Worm (Caenorhabditis elegans) whole organism, L2 larva: ENCODE measurements around the gene F19G12.8.
A peak's percentile ranks its signal among the peaks of the same experiment; 100 is the strongest.

Source experiments
- C34F6.9 ChIP-seq: fragments of 150-350 bp; optimal IDR thresholded peaks from 2 replicates; lab custom pipeline; 2014; ENCODE audit warnings: missing biosample characterization, missing genetic modification characterization
- F13H6.1 ChIP-seq: sonication (generic microtip); optimal IDR thresholded peaks from 2 replicates; lab custom pipeline; 2016; ENCODE audit warnings: missing genetic modification characterization, missing compliant biosample characterization
- R02D3.7 ChIP-seq: fragments of 150-350 bp; optimal IDR thresholded peaks from 2 replicates; lab custom pipeline; 2014; ENCODE audit warnings: missing biosample characterization, missing genetic modification characterization
- Y55F3AM.14 ChIP-seq: fragments of 200-800 bp; sonication (Bioruptor generic); optimal IDR thresholded peaks from 2 replicates; lab custom pipeline; 2018; ENCODE audit warnings: mild to moderate bottlenecking, missing genetic modification characterization, missing compliant biosample characterization
- ZK546.5 ChIP-seq: sonication (generic microtip); optimal IDR thresholded peaks from 2 replicates; lab custom pipeline; 2017; ENCODE audit warnings: missing biosample characterization, missing genetic modification characterization
- alr-1 ChIP-seq: fragments of 150-350 bp; optimal IDR thresholded peaks from 2 replicates; lab custom pipeline; 2014; ENCODE audit warnings: missing biosample characterization, missing genetic modification characterization
- aly-2 ChIP-seq: fragments of 150-350 bp; optimal IDR thresholded peaks from 2 replicates; lab custom pipeline; 2014; ENCODE audit warnings: missing biosample characterization, missing genetic modification characterization
- ama-1 ChIP-seq: fragments of 150-350 bp; optimal IDR thresholded peaks from 2 replicates; lab custom pipeline; 2018; ENCODE audit warnings: inconsistent platforms
- blmp-1 ChIP-seq: sonication (generic microtip); optimal IDR thresholded peaks from 2 replicates; lab custom pipeline; 2017; ENCODE audit warnings: missing genetic modification characterization, mild to moderate bottlenecking, missing compliant biosample characterization, antibody characterized with exemption, moderate library complexity; ENCODE audit not compliant: insufficient read depth
- ceh-16 ChIP-seq: fragments of 150-350 bp; optimal IDR thresholded peaks from 2 replicates; lab custom pipeline; 2014; ENCODE audit warnings: missing biosample characterization, missing genetic modification characterization
- ceh-82 ChIP-seq: fragments of 150-350 bp; optimal IDR thresholded peaks from 2 replicates; lab custom pipeline; 2014; ENCODE audit warnings: missing biosample characterization, missing genetic modification characterization
- crh-2 ChIP-seq: sonication (generic microtip); optimal IDR thresholded peaks from 2 replicates; lab custom pipeline; 2017; ENCODE audit warnings: missing biosample characterization, missing genetic modification characterization
- dmd-4 ChIP-seq: sonication (generic microtip); optimal IDR thresholded peaks from 2 replicates; lab custom pipeline; 2017; ENCODE audit warnings: missing biosample characterization, missing genetic modification characterization
- egl-27 ChIP-seq: sonication (generic microtip); optimal IDR thresholded peaks from 3 replicates; lab custom pipeline; 2017; ENCODE audit warnings: missing biosample characterization, missing genetic modification reagents, missing genetic modification characterization
- elt-1 ChIP-seq: fragments of 150-350 bp; optimal IDR thresholded peaks from 2 replicates; lab custom pipeline; 2014; ENCODE audit warnings: missing biosample characterization, missing genetic modification characterization
- elt-3 ChIP-seq: sonication (generic microtip); optimal IDR thresholded peaks from 2 replicates; lab custom pipeline; 2017; ENCODE audit warnings: missing biosample characterization, missing genetic modification characterization
- fos-1 ChIP-seq: fragments of 150-350 bp; optimal IDR thresholded peaks from 2 replicates; lab custom pipeline; 2014; ENCODE audit warnings: missing biosample characterization, missing genetic modification characterization
- gmeb-1 ChIP-seq: fragments of 150-350 bp; optimal IDR thresholded peaks from 2 replicates; lab custom pipeline; 2014; ENCODE audit warnings: missing biosample characterization, missing genetic modification characterization
- lin-11 ChIP-seq: fragments of 150-350 bp; sonication (generic microtip); optimal IDR thresholded peaks from 2 replicates; lab custom pipeline; 2014; ENCODE audit warnings: missing biosample characterization, missing genetic modification characterization, inconsistent platforms, mixed read lengths
- lin-13 ChIP-seq: fragments of 150-350 bp; optimal IDR thresholded peaks from 2 replicates; lab custom pipeline; 2014; ENCODE audit warnings: missing biosample characterization, missing genetic modification reagents, missing genetic modification characterization
- lin-39 ChIP-seq: fragments of 150-350 bp; optimal IDR thresholded peaks from 2 replicates; lab custom pipeline; 2014; ENCODE audit warnings: missing biosample characterization, missing genetic modification reagents, missing genetic modification characterization
- lsy-2 ChIP-seq, 2 experiments: fragments of 150-350 bp in 1 of 2; sonication (generic microtip) in 1 of 2; optimal IDR thresholded peaks; 2 replicates each; lab custom pipeline; 2014 to 2017; ENCODE audit warnings: missing biosample characterization in 2 of 2, missing genetic modification characterization in 2 of 2
- mab-5 ChIP-seq: fragments of 150-350 bp; optimal IDR thresholded peaks from 2 replicates; lab custom pipeline; 2014; ENCODE audit warnings: missing biosample characterization, missing genetic modification characterization
- mbf-1 ChIP-seq: sonication (generic microtip); optimal IDR thresholded peaks from 2 replicates; lab custom pipeline; 2017; ENCODE audit warnings: missing biosample characterization, missing genetic modification characterization
- mdl-1 ChIP-seq, 2 experiments: fragments of 150-350 bp in 1 of 2; sonication (generic microtip) in 1 of 2; optimal IDR thresholded peaks; 2 replicates each; lab custom pipeline; 2017; ENCODE audit warnings: missing biosample characterization in 2 of 2, missing genetic modification characterization in 2 of 2
- nhr-10 ChIP-seq: sonication (generic microtip); optimal IDR thresholded peaks from 2 replicates; lab custom pipeline; 2017; ENCODE audit warnings: missing biosample characterization, missing genetic modification characterization
- nhr-11 ChIP-seq: fragments of 150-350 bp; optimal IDR thresholded peaks from 2 replicates; lab custom pipeline; 2014; ENCODE audit warnings: missing biosample characterization, missing genetic modification characterization
- nhr-12 ChIP-seq: fragments of 150-350 bp; optimal IDR thresholded peaks from 2 replicates; lab custom pipeline; 2014; ENCODE audit warnings: missing biosample characterization, missing genetic modification characterization
- nhr-129 ChIP-seq: fragments of 150-350 bp; optimal IDR thresholded peaks from 2 replicates; lab custom pipeline; 2014; ENCODE audit warnings: missing biosample characterization, missing genetic modification characterization
- nhr-21 ChIP-seq: fragments of 150-350 bp; optimal IDR thresholded peaks from 2 replicates; lab custom pipeline; 2014; ENCODE audit warnings: missing biosample characterization, missing genetic modification characterization
- nhr-23 ChIP-seq: fragments of 150-350 bp; optimal IDR thresholded peaks from 2 replicates; lab custom pipeline; 2014; ENCODE audit warnings: missing biosample characterization, missing genetic modification reagents, missing genetic modification characterization
- nhr-237 ChIP-seq: fragments of 150-350 bp; optimal IDR thresholded peaks from 2 replicates; lab custom pipeline; 2014; ENCODE audit warnings: missing biosample characterization, missing genetic modification characterization
- nhr-25 ChIP-seq: fragments of 150-350 bp; sonication (generic microtip); optimal IDR thresholded peaks from 3 replicates; lab custom pipeline; 2014; ENCODE audit warnings: missing biosample characterization, missing genetic modification characterization
- nhr-6 ChIP-seq: fragments of 150-350 bp; optimal IDR thresholded peaks from 2 replicates; lab custom pipeline; 2014; ENCODE audit warnings: missing biosample characterization, missing genetic modification characterization
- nhr-77 ChIP-seq: fragments of 150-350 bp; optimal IDR thresholded peaks from 2 replicates; lab custom pipeline; 2014; ENCODE audit warnings: missing biosample characterization, missing genetic modification characterization
- peb-1 ChIP-seq: fragments of 150-350 bp; optimal IDR thresholded peaks from 2 replicates; lab custom pipeline; 2014; ENCODE audit warnings: missing biosample characterization, missing genetic modification characterization
- sem-4 ChIP-seq: fragments of 150-350 bp; optimal IDR thresholded peaks from 2 replicates; lab custom pipeline; 2014; ENCODE audit warnings: missing biosample characterization, missing genetic modification reagents, missing genetic modification characterization
- skn-1 ChIP-seq: sonication (generic microtip); optimal IDR thresholded peaks from 2 replicates; lab custom pipeline; 2017; ENCODE audit warnings: missing biosample characterization, missing genetic modification characterization
- sma-3 ChIP-seq: sonication (generic microtip); optimal IDR thresholded peaks from 2 replicates; lab custom pipeline; 2016; ENCODE audit warnings: missing genetic modification reagents, missing genetic modification characterization, missing compliant biosample characterization
- sma-9 ChIP-seq, 2 experiments: fragments of 150-350 bp in 1 of 2; sonication (generic microtip) in 1 of 2; optimal IDR thresholded peaks; 2 replicates each; lab custom pipeline; 2014 to 2016; ENCODE audit warnings: missing genetic modification characterization in 2 of 2, mild to moderate bottlenecking in 1 of 2, missing biosample characterization in 1 of 2, missing compliant biosample characterization in 1 of 2, missing genetic modification reagents in 1 of 2, moderate library complexity in 1 of 2
- snpc-4 ChIP-seq: fragments of 150-350 bp; optimal IDR thresholded peaks from 2 replicates; lab custom pipeline; 2014; ENCODE audit warnings: missing biosample characterization, missing genetic modification characterization
- unc-39 ChIP-seq: fragments of 150-350 bp; optimal IDR thresholded peaks from 2 replicates; lab custom pipeline; 2014; ENCODE audit warnings: missing biosample characterization, missing genetic modification characterization
- unc-55 ChIP-seq: fragments of 150-350 bp; sonication (generic microtip); optimal IDR thresholded peaks from 3 replicates; lab custom pipeline; 2014; ENCODE audit warnings: missing biosample characterization, missing genetic modification reagents, missing genetic modification characterization
- unc-62 ChIP-seq: fragments of 150-350 bp; optimal IDR thresholded peaks from 2 replicates; lab custom pipeline; 2014; ENCODE audit warnings: missing biosample characterization, missing genetic modification reagents, missing genetic modification characterization
- zag-1 ChIP-seq: fragments of 150-350 bp; optimal IDR thresholded peaks from 2 replicates; lab custom pipeline; 2014; ENCODE audit warnings: missing biosample characterization, missing genetic modification characterization
- ztf-1 ChIP-seq: fragments of 200-800 bp; sonication (Bioruptor generic); conservative IDR thresholded peaks from 2 replicates; pipeline ENCODE4 v1.3.6; 2022; ENCODE audit warnings: missing genetic modification characterization, missing compliant biosample characterization
- ztf-11 ChIP-seq: sonication (generic microtip); optimal IDR thresholded peaks from 2 replicates; lab custom pipeline; 2017; ENCODE audit warnings: missing biosample characterization, missing genetic modification characterization
- ztf-4 ChIP-seq: fragments of 150-350 bp; optimal IDR thresholded peaks from 2 replicates; lab custom pipeline; 2014; ENCODE audit warnings: missing biosample characterization, missing genetic modification characterization

The F19G12.8 gene

ce11 chrX:1389382-1389983 is 27.6 kb upstream of the F19G12.8 start:
- TF ChIP-seq sma-3 (GFP tag; lab: Kevin White, UChicago) (peak; percentile 94), Y55F3AM.14 (GFP tag; lab: Kevin White, UChicago) (peak; percentile 74), F13H6.1 (tag; lab: Kevin White, UChicago) (peak; percentile 85), elt-3 (tag; lab: Kevin White, UChicago) (no peak), mab-5 (tag; lab: Kevin White, UChicago) (peak; percentile 66), nhr-6 (tag; lab: Kevin White, UChicago) (peak; percentile 95), elt-1 (tag; lab: Kevin White, UChicago) (no peak), nhr-10 (tag; lab: Kevin White, UChicago) (peak; percentile 85), nhr-11 (tag; lab: Kevin White, UChicago) (peak; percentile 38), nhr-77 (tag; lab: Kevin White, UChicago) (peak; percentile 87), ztf-4 (peak; percentile 88), blmp-1 (no peak), nhr-23 (no peak), nhr-21 (tag; lab: Kevin White, UChicago) (peak; percentile 99), dmd-4 (peak; percentile 73), unc-62 (GFP tag; lab: Kevin White, UChicago) (no peak), gmeb-1 (tag; lab: Kevin White, UChicago) (peak; percentile 87), skn-1 (tag; lab: Kevin White, UChicago) (peak; percentile 91), mbf-1 (tag; lab: Kevin White, UChicago) (peak; percentile 62), lin-11 (tag; lab: Kevin White, UChicago) (no peak), peb-1 (no peak), C34F6.9 (tag; lab: Kevin White, UChicago) (peak; percentile 84), ama-1 (no peak), unc-39 (tag; lab: Kevin White, UChicago) (no peak), alr-1 (tag; lab: Kevin White, UChicago) (no peak), sem-4 (tag; lab: Kevin White, UChicago) (peak; percentile 94), crh-2 (tag; lab: Kevin White, UChicago) (peak; percentile 96), lsy-2 (tag; optimal IDR thresholded peaks at IDR 0.05; lab: Kevin White, UChicago) (peak; percentile 83 to 93), snpc-4 (tag; lab: Kevin White, UChicago) (peak; percentile 34), nhr-129 (tag; lab: Kevin White, UChicago) (peak; percentile 96), nhr-25 (tag; lab: Kevin White, UChicago) (peak; percentile 95), egl-27 (tag; lab: Kevin White, UChicago) (peak; percentile 93), mdl-1 (tag; optimal IDR thresholded peaks at IDR 0.05; lab: Kevin White, UChicago) (peak; percentile 7 to 80), ceh-16 (tag; lab: Kevin White, UChicago) (peak; percentile 80), aly-2 (tag; lab: Kevin White, UChicago) (peak; percentile 59), nhr-12 (peak; percentile 66), ZK546.5 (tag; lab: Kevin White, UChicago) (peak; percentile 46), R02D3.7 (tag; lab: Kevin White, UChicago) (peak; percentile 45), lin-39 (no peak), zag-1 (tag; lab: Kevin White, UChicago) (peak; percentile 59), sma-9 (GFP tag; optimal IDR thresholded peaks at IDR 0.05; lab: Kevin White, UChicago) (peak; percentile 89), sma-9 (tag; optimal IDR thresholded peaks at IDR 0.05; lab: Kevin White, UChicago) (no peak), fos-1 (tag; lab: Kevin White, UChicago) (peak; percentile 96), ztf-1 (GFP tag; lab: Robert Waterston, UW) (no peak), lin-13 (GFP tag; lab: Kevin White, UChicago) (peak; percentile 93), ztf-11 (tag; lab: Kevin White, UChicago) (no peak), nhr-237 (tag; lab: Kevin White, UChicago) (peak; percentile 92), ceh-82 (tag; lab: Kevin White, UChicago) (peak; percentile 87), unc-55 (GFP tag; lab: Kevin White, UChicago) (peak; percentile 85)
